Fruit fly (Drosophila melanogaster) whole organism, embryonic: Measurements from ENCODE around the gene Lim3.
A peak's percentile ranks its signal among the peaks of the same experiment; 100 is the strongest.

Experiments
- Aef1 ChIP-seq: fragments of 200-800 bp; sonication (Bioruptor generic); IDR thresholded peaks from 3 replicates; pipeline ENCODE4 v1.3.6; 2022; ENCODE audit warnings: missing biosample characterization, missing genetic modification characterization
- Atf6 ChIP-seq: fragments of 200-800 bp; sonication (Bioruptor generic); IDR thresholded peaks from 2 replicates; pipeline ENCODE4 v1.3.6; 2022; ENCODE audit warnings: missing biosample characterization, missing genetic modification characterization
- BEAF-32 ChIP-seq: fragments of 200-800 bp; sonication (Bioruptor generic); optimal IDR thresholded peaks from 3 replicates; lab custom pipeline; 2017; ENCODE audit warnings: missing biosample characterization, missing genetic modification characterization, mild to moderate bottlenecking, moderate library complexity, missing genetic modification reagents
- CG11504 ChIP-seq: fragments of 200-800 bp; sonication (Bioruptor generic); optimal IDR thresholded peaks from 3 replicates; lab custom pipeline; 2019; ENCODE audit warnings: missing biosample characterization, mild to moderate bottlenecking, missing genetic modification characterization, moderate library complexity
- CG13287 ChIP-seq: fragments of 200-800 bp; sonication (Bioruptor generic); IDR thresholded peaks from 2 replicates; pipeline ENCODE4 v1.3.6; 2022; ENCODE audit warnings: missing biosample characterization, missing genetic modification characterization; ENCODE audit not compliant: partially characterized antibody
- CG1602 ChIP-seq: fragments of 200-800 bp; sonication (Bioruptor generic); optimal IDR thresholded peaks from 3 replicates; lab custom pipeline; 2016; ENCODE audit warnings: missing biosample characterization, missing genetic modification characterization
- CG18599 ChIP-seq: fragments of 200-800 bp; sonication (Bioruptor generic); optimal IDR thresholded peaks from 3 replicates; lab custom pipeline; 2017; ENCODE audit warnings: missing biosample characterization, missing genetic modification characterization, mild to moderate bottlenecking, moderate library complexity, missing genetic modification reagents
- CG18764 ChIP-seq: fragments of 200-800 bp; sonication (Bioruptor generic); optimal IDR thresholded peaks from 3 replicates; lab custom pipeline; 2016; ENCODE audit warnings: missing biosample characterization, missing genetic modification characterization
- CG2199 ChIP-seq: fragments of 200-800 bp; sonication (Bioruptor generic); IDR thresholded peaks from 3 replicates; pipeline ENCODE4 v1.3.6; 2022; ENCODE audit warnings: missing biosample characterization, missing genetic modification characterization
- CG30020 ChIP-seq: fragments of 200-800 bp; optimal IDR thresholded peaks from 2 replicates; lab custom pipeline; 2019; ENCODE audit warnings: missing biosample characterization, mild to moderate bottlenecking, missing genetic modification characterization, moderate library complexity
- CG30403 ChIP-seq: fragments of 200-800 bp; sonication (Bioruptor generic); optimal IDR thresholded peaks from 3 replicates; lab custom pipeline; 2016; ENCODE audit warnings: missing biosample characterization, missing genetic modification characterization
- CG32767 ChIP-seq: fragments of 200-800 bp; sonication (Bioruptor generic); IDR thresholded peaks from 2 replicates; pipeline ENCODE4 v1.3.6; 2022; ENCODE audit warnings: missing biosample characterization, missing genetic modification characterization
- CG4404 ChIP-seq: fragments of 200-800 bp; sonication (Bioruptor generic); IDR thresholded peaks from 2 replicates; pipeline ENCODE4 v1.3.6; 2022; ENCODE audit warnings: missing biosample characterization, missing genetic modification characterization
- CG6272 ChIP-seq: fragments of 200-800 bp; sonication (Bioruptor generic); IDR thresholded peaks from 2 replicates; pipeline ENCODE4 v1.3.6; 2022; ENCODE audit warnings: missing biosample characterization, missing genetic modification characterization
- CG7357 ChIP-seq: fragments of 200-800 bp; sonication (Bioruptor generic); IDR thresholded peaks from 3 replicates; pipeline ENCODE4 v1.3.6; 2022; ENCODE audit warnings: missing biosample characterization, missing genetic modification characterization
- CG7839 ChIP-seq: fragments of 200-800 bp; sonication (Bioruptor generic); optimal IDR thresholded peaks from 3 replicates; lab custom pipeline; 2018; ENCODE audit warnings: missing biosample characterization, mild to moderate bottlenecking, missing genetic modification characterization, moderate library complexity
- CG8478 ChIP-seq: fragments of >200 bp; optimal IDR thresholded peaks from 2 replicates; lab custom pipeline; 2018
- CkIIα-i1 ChIP-seq: fragments of 200-800 bp; sonication (Bioruptor generic); IDR thresholded peaks from 2 replicates; pipeline ENCODE4 v1.3.6; 2022; ENCODE audit warnings: missing biosample characterization, missing genetic modification characterization
- Dll ChIP-seq: fragments of 200-800 bp; sonication (Bioruptor generic); IDR thresholded peaks from 4 replicates; pipeline ENCODE4 v1.3.6; 2022; ENCODE audit warnings: missing biosample characterization, missing genetic modification characterization; ENCODE audit not compliant: partially characterized antibody
- Drgx ChIP-seq: fragments of 200-800 bp; sonication (Bioruptor generic); IDR thresholded peaks from 2 replicates; pipeline ENCODE4 v1.3.6; 2022; ENCODE audit warnings: missing biosample characterization, missing genetic modification characterization
- Hr51 ChIP-seq, 2 experiments: fragments of 200-800 bp; sonication (Bioruptor generic); optimal IDR thresholded peaks; 2 replicates in 1 of 2; 3 replicates in 1 of 2; lab custom pipeline; 2016 to 2018; ENCODE audit warnings: missing biosample characterization in 2 of 2, missing genetic modification characterization in 2 of 2, mild to moderate bottlenecking in 1 of 2, moderate library complexity in 1 of 2
- Hr78 ChIP-seq, 2 experiments: fragments of 200-800 bp in 1 of 2; fragments of >200 bp in 1 of 2; sonication (Bioruptor generic) in 1 of 2; optimal IDR thresholded peaks; 2 replicates each; lab custom pipeline; 2017 to 2019; ENCODE audit warnings: missing biosample characterization in 2 of 2, missing genetic modification characterization in 2 of 2, mild to moderate bottlenecking in 1 of 2, moderate library complexity in 1 of 2
- Kr ChIP-seq: fragments of 200-800 bp; sonication (Bioruptor generic); optimal IDR thresholded peaks from 2 replicates; lab custom pipeline; 2017; ENCODE audit warnings: missing biosample characterization, mild to moderate bottlenecking, missing genetic modification characterization
- Ptx1 ChIP-seq: fragments of 200-800 bp; sonication (Bioruptor generic); IDR thresholded peaks from 2 replicates; pipeline ENCODE4 v1.3.6; 2022; ENCODE audit warnings: missing biosample characterization, missing genetic modification characterization
- Scr ChIP-seq: fragments of 200-800 bp; sonication (Bioruptor generic); IDR thresholded peaks from 2 replicates; pipeline ENCODE4 v1.3.6; 2022; ENCODE audit warnings: missing biosample characterization, missing genetic modification characterization; ENCODE audit not compliant: partially characterized antibody
- Xrp1 ChIP-seq: fragments of 200-800 bp; sonication (Bioruptor generic); IDR thresholded peaks from 2 replicates; pipeline ENCODE4 v1.3.6; 2022; ENCODE audit warnings: missing biosample characterization, missing genetic modification characterization
- chinmo ChIP-seq: fragments of 200-800 bp; sonication (Bioruptor generic); IDR thresholded peaks from 4 replicates; pipeline ENCODE4 v1.3.6; 2022; ENCODE audit warnings: missing biosample characterization, missing genetic modification characterization; ENCODE audit not compliant: partially characterized antibody
- croc ChIP-seq: fragments of 200-800 bp; sonication (Bioruptor generic); conservative IDR thresholded peaks from 3 replicates; pipeline ENCODE4 v1.3.6; 2022; ENCODE audit warnings: missing biosample characterization, missing genetic modification characterization
- da ChIP-seq: fragments of 200-800 bp; sonication (Bioruptor generic); optimal IDR thresholded peaks from 2 replicates; lab custom pipeline; 2016; ENCODE audit warnings: missing biosample characterization, missing genetic modification characterization
- dm ChIP-seq: fragments of 200-800 bp; sonication (Bioruptor generic); optimal IDR thresholded peaks from 3 replicates; lab custom pipeline; 2016; ENCODE audit warnings: missing biosample characterization, missing genetic modification characterization
- dysf ChIP-seq: fragments of 200-800 bp; sonication (Bioruptor generic); IDR thresholded peaks from 3 replicates; pipeline ENCODE4 v1.3.6; 2022; ENCODE audit warnings: missing biosample characterization, missing genetic modification characterization
- gem ChIP-seq: fragments of 200-800 bp; sonication (Bioruptor generic); optimal IDR thresholded peaks from 2 replicates; lab custom pipeline; 2019; ENCODE audit warnings: missing biosample characterization, mild to moderate bottlenecking, missing genetic modification characterization, moderate library complexity
- gro ChIP-seq: fragments of 200-800 bp; sonication (Bioruptor generic); optimal IDR thresholded peaks from 2 replicates; lab custom pipeline; 2016; ENCODE audit warnings: missing biosample characterization, missing genetic modification characterization
- kay ChIP-seq: fragments of 200-800 bp; sonication (Bioruptor generic); optimal IDR thresholded peaks from 2 replicates; lab custom pipeline; 2016; ENCODE audit warnings: missing biosample characterization, missing genetic modification characterization
- nerfin-1 ChIP-seq: fragments of 200-800 bp; sonication (Bioruptor generic); optimal IDR thresholded peaks from 3 replicates; lab custom pipeline; 2019; ENCODE audit warnings: missing biosample characterization, mild to moderate bottlenecking, missing genetic modification characterization, moderate library complexity
- nmo ChIP-seq: fragments of 200-800 bp; sonication (Bioruptor generic); optimal IDR thresholded peaks from 2 replicates; lab custom pipeline; 2018; ENCODE audit warnings: missing biosample characterization, mild to moderate bottlenecking, missing genetic modification characterization, moderate library complexity
- pros ChIP-seq: fragments of 200-800 bp; sonication (Bioruptor generic); optimal IDR thresholded peaks from 3 replicates; lab custom pipeline; 2019; ENCODE audit warnings: missing biosample characterization, mild to moderate bottlenecking, missing genetic modification characterization, moderate library complexity
- rib ChIP-seq: fragments of 200-800 bp; sonication (Bioruptor generic); IDR thresholded peaks from 2 replicates; pipeline ENCODE4 v1.3.6; 2022; ENCODE audit warnings: missing biosample characterization, missing genetic modification characterization
- schlank ChIP-seq: fragments of 200-800 bp; sonication (Bioruptor generic); optimal IDR thresholded peaks from 2 replicates; lab custom pipeline; 2018; ENCODE audit warnings: missing biosample characterization, mild to moderate bottlenecking, missing genetic modification characterization
- sna ChIP-seq: fragments of 200-800 bp; sonication (Bioruptor generic); IDR thresholded peaks from 2 replicates; pipeline ENCODE4 v1.3.6; 2022; ENCODE audit warnings: missing biosample characterization, missing genetic modification characterization; ENCODE audit not compliant: partially characterized antibody
- stc ChIP-seq: fragments of 200-800 bp; sonication (Bioruptor generic); IDR thresholded peaks from 2 replicates; pipeline ENCODE4 v1.3.6; 2022; ENCODE audit warnings: missing biosample characterization, missing genetic modification characterization
- tna ChIP-seq: fragments of 200-800 bp; sonication (Bioruptor generic); IDR thresholded peaks from 2 replicates; pipeline ENCODE4 v1.3.6; 2022; ENCODE audit warnings: missing biosample characterization, missing genetic modification characterization; ENCODE audit not compliant: partially characterized antibody
- yki ChIP-seq: fragments of >200 bp; optimal IDR thresholded peaks from 3 replicates; lab custom pipeline; 2018
- z ChIP-seq: fragments of 200-800 bp; sonication (Bioruptor generic); IDR thresholded peaks from 3 replicates; pipeline ENCODE4 v1.3.6; 2022; ENCODE audit warnings: missing biosample characterization, missing genetic modification characterization

Gene Lim3

DNA sequence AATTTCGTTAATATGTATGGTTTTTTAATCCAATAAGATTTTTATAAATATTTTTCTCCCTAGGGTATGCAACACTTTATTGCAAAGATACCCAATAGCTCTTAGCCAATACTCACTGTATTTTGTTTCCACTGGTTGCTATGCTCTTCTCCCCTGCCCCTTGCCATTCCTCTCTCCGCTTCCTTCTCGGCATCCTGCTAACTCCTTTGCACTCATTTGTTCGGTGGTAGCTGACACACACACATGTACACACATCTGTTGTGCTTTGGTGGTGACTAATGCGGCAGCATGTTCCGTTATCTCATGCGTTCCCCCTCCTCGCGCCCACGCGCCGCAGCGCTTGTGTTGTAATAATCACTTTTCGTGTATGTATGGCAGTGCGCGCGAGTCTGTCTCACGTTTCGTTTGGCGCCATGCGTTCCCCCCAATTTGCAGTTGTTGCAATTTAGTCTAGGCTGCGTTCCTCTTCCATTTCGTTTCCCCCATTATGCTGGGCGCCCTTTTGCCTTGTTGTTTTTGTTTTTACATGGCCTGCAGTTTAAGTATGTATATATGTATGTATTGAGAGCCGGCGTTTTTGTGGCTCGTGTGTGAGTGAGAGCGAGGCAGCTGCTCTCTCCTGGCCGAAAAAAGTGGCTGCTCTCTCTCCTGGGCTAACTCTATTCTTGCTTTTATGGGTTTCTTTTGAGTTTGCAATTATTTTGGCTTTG lies 26.7 kb upstream of the Lim3 start, which contains the start of gene Polr1D (continued):
- TF ChIP-seq stc (GFP tag; lab: Robert Waterston, UW) (no peak), CG18764 (no peak), Kr (peak; percentile 69), pros (GFP tag; lab: Kevin White, UChicago) (peak; percentile 99), dm (GFP tag; lab: Kevin White, UChicago) (peak; percentile 47), CG32767 (peak; percentile 83), Dll (GFP tag; lab: Robert Waterston, UW) (peak; percentile 45; the same call in 1 of the 4 replicates), CkIIα-i1 (no peak), BEAF-32 (GFP tag; lab: Kevin White, UChicago) (no peak), Xrp1 (peak; percentile 55; the same call in 1 of the 2 replicates), CG7839 (peak; percentile 43), z (peak; percentile 79), CG8478 (lab: Kevin White, UChicago) (peak; percentile 82), kay (GFP tag; lab: Kevin White, UChicago) (peak; percentile 85), CG7357 (peak; percentile 54; the same call in 2 of the 3 replicates), CG4404 (GFP tag; lab: Robert Waterston, UW) (no peak), CG18599 (peak; percentile 17), Hr51 (GFP tag; optimal IDR thresholded peaks at IDR 0.05; lab: Kevin White, UChicago) (no peak), schlank (tag; lab: Kevin White, UChicago) (no peak), Scr (GFP tag; lab: Robert Waterston, UW) (peak; percentile 25; the same call in 1 of the 2 replicates), gem (peak; percentile 48), CG1602 (GFP tag; lab: Kevin White, UChicago) (peak; percentile 7), CG6272 (GFP tag; lab: Robert Waterston, UW) (no peak), CG11504 (tag; lab: Kevin White, UChicago) (peak; percentile 43), yki (lab: Kevin White, UChicago) (peak; percentile 32), CG13287 (GFP tag; lab: Robert Waterston, UW) (peak; percentile 43), gro (GFP tag; lab: Kevin White, UChicago) (no peak), sna (no peak), Hr78 (GFP tag; optimal IDR thresholded peaks at IDR 0.05; lab: Kevin White, UChicago) (peak in 1 of 2 experiments; percentile 73), croc (GFP tag; lab: Robert Waterston, UW) (no peak), da (GFP tag; lab: Kevin White, UChicago) (peak; percentile 10), Ptx1 (0 out of 2 replicates have a peak, but pooled peaks have one; percentile 35), CG30403 (GFP tag; lab: Kevin White, UChicago) (no peak), CG2199 (peak; percentile 79; the same call in 1 of the 3 replicates), rib (GFP tag; lab: Robert Waterston, UW) (peak; percentile 88), Aef1 (no peak), Atf6 (GFP tag; lab: Robert Waterston, UW) (no peak; the same call in 1 of the 2 replicates), chinmo (GFP tag; lab: Robert Waterston, UW) (peak; percentile 99), Drgx (GFP tag; lab: Robert Waterston, UW) (no peak), tna (0 out of 2 replicates have a peak, but pooled peaks have one; percentile 16), nmo (peak; percentile 24), nerfin-1 (peak; percentile 61), dysf (GFP tag; lab: Robert Waterston, UW) (peak; percentile 21; the same call in 1 of the 3 replicates), CG30020 (peak; percentile 19)
